Fruit fly (Drosophila melanogaster) whole organism: ENCODE measurements around the gene JMJD5.

Source experiments
- CG8478 ChIP-seq: fragments of >200 bp; optimal IDR thresholded peaks from 2 replicates; lab custom pipeline; 2018; ENCODE audit warnings: inconsistent platforms
- Dll ChIP-seq: fragments of >200 bp; optimal IDR thresholded peaks from 2 replicates; lab custom pipeline; 2017
- EcR ChIP-seq, 2 experiments: fragments of >200 bp; optimal IDR thresholded peaks; 2 replicates each; lab custom pipeline; 2017; ENCODE audit warnings: missing biosample characterization in 2 of 2, missing genetic modification characterization in 2 of 2, missing genetic modification reagents in 2 of 2
- pan ChIP-seq: fragments of >200 bp; optimal IDR thresholded peaks from 2 replicates; lab custom pipeline; 2017
- psq ChIP-seq: fragments of >200 bp; optimal IDR thresholded peaks from 2 replicates; lab custom pipeline; 2017
- usp ChIP-seq: fragments of >200 bp; optimal IDR thresholded peaks from 2 replicates; lab custom pipeline; 2017; ENCODE audit warnings: missing biosample characterization, missing genetic modification characterization, mixed read lengths

Gene JMJD5

dm6 chr3L:837552-838187, 3.5 kb downstream of the JMJD5 start, which contains the start of the genes CG13901 and CG13887:
Gene CG13901 (minus strand): TSS chr3L:837821.
Gene CG13887 (plus strand): TSS chr3L:837861.
- TF ChIP-seq pan (lab: Kevin White, UChicago) = no peak
- no peak for TF ChIP-seq usp (GFP tag; lab: Kevin White, UChicago)
- no peak for TF ChIP-seq psq (lab: Kevin White, UChicago)

DNA sequence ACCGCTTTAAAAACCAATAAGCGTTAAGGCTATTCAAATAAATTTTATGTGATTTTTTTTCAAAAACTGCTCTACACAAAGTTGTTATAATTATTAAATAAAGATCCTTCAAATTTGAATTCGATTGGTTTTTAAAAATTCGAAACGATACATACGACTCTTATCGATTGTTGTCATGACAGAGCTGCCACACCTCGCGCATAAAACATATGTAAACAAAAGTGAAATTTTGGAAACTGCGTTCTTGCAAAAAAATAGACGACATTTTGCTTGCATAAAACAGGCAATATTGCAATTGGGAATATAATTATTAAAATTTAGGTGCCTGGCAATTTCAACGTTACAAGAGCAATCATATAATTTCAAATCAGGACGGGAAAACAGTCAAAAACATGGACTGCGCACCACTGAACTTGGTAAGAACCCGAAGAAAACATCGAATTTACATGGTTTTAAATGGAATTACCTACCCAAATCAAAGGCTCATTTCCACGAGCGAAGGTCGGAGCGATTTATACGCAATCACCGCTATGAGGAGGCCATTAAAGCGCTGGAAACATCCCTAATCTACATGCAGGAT, 5.6 kb downstream of the JMJD5 start, which contains the start of gene CG42554:
Gene CG42554, plus strand, starts transcription at position 229 of the 580 bp plus-strand sequence.
- TF ChIP-seq Dll (no peak), EcR (GFP tag; optimal IDR thresholded peaks at IDR 0.05; lab: Kevin White, UChicago) (no peak), CG8478 (lab: Kevin White, UChicago) (no peak), psq (lab: Kevin White, UChicago) (no peak), usp (GFP tag; lab: Kevin White, UChicago) (no peak), pan (lab: Kevin White, UChicago) (no peak)

- TF ChIP-seq EcR (GFP tag; optimal IDR thresholded peaks at IDR 0.05; lab: Kevin White, UChicago) (no peak), Dll (no peak), pan (lab: Kevin White, UChicago) (no peak), usp (GFP tag; lab: Kevin White, UChicago) (no peak), CG8478 (lab: Kevin White, UChicago) (no peak), psq (lab: Kevin White, UChicago) (no peak)
Measured at dm6 chr3L:833878-834277, 7.3 kb downstream of the JMJD5 start, which contains the start of gene CG42553. Gene CG42553 (plus strand): TSS chr3L:834093.

DNA sequence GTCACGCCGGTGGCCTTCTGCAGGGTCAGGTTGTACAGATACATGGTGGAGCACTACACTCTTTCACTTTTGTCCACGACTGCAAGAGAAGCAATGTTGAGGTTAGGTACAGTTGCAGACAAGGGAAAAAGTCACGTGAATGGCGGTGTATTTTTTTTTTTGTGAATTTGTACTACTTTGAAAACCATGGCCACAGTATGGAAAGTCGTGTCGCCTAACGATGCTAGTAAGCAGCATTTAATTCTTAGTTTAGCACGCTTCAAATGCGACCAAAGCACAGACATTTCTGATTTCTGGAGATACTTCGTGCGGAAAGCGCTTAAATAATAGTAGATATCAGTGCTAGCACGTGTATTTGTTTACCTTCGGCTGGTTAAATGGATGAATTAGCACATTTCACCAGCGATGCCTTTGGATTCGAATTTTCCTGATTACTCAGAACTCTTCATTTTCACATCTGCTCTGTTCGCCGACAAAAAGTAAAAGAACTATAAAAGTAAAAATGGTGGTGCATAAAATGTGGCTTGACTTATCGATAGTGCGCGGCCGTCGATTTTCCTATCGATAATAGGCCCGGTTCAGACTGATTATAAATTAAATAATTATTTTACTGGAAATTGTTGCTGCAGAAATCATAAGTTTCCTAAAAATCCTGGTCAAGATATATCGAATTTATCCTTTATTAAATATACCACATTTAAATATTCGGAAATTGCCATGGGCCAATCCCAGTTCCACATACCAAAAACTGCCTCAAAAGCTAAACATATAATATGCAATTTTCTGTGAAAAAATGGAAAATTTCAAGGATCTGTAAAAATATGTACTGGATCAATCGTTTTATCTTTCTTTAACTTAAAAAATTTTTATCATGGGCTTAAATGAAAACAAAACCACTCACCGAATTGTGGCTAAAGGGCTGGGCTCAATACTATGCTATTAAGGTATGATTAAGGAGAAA, 8.0 kb downstream of the JMJD5 start, which contains the start of gene Sf3b3:
Gene Sf3b3, minus strand, starts transcription at position 489 of the 961 bp plus-strand sequence.
- TF ChIP-seq psq (lab: Kevin White, UChicago) (no peak), EcR (GFP tag; optimal IDR thresholded peaks at IDR 0.05; lab: Kevin White, UChicago) (no peak), CG8478 (lab: Kevin White, UChicago) (no peak), usp (GFP tag; lab: Kevin White, UChicago) (no peak)

DNA sequence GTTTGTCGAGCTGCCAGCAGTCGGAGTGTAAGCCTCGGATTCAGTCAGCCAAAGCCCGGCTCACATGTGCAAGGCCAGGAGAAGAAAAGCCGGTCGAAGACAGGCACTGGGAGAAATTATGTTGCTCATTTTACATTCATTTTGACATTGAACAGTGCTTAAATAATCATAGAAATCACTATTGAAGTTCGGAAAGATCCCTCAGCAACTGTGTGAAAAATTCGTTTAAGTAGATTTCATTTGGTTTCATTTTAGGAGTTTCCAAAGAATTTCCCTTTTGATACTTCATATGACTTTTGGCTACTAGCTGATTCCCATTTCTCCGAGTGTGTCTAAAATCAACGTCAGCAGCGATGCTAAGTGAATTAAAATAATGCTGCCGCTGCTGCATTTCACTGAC, 16.7 kb downstream of the JMJD5 start:
- TF ChIP-seq psq (lab: Kevin White, UChicago) (no peak), CG8478 (lab: Kevin White, UChicago) (no peak), usp (GFP tag; lab: Kevin White, UChicago) (no peak), Dll (no peak), pan (lab: Kevin White, UChicago) (no peak), EcR (GFP tag; optimal IDR thresholded peaks at IDR 0.05; lab: Kevin White, UChicago) (no peak)

DNA sequence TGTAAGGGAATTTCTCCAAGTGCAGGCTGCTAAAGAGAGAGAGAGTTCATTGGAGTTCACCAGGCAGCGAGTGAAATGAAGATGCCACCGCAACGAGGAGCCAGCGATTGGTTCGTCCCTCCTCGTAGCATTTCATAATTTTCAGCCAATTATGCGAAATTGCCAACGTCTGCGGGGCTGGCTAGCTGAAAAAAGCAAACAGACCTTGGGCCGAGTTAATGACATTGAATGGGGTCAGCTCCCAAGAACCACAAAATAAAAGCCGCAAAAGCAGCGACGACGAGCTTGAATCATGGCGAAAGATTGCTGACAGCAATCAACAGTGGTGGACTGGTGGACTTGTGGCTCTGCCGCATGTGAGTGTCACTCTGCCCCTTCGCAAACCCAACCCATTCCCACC, 17.6 kb downstream of the JMJD5 start:
- no peak for TF ChIP-seq Dll
- no peak for TF ChIP-seq usp (GFP tag; lab: Kevin White, UChicago)
- no peak for TF ChIP-seq pan (lab: Kevin White, UChicago)
- TF ChIP-seq psq (lab: Kevin White, UChicago) = no peak
- TF ChIP-seq CG8478 (lab: Kevin White, UChicago) = no peak
- no peak for TF ChIP-seq EcR (GFP tag; optimal IDR thresholded peaks at IDR 0.05; lab: Kevin White, UChicago)

DNA sequence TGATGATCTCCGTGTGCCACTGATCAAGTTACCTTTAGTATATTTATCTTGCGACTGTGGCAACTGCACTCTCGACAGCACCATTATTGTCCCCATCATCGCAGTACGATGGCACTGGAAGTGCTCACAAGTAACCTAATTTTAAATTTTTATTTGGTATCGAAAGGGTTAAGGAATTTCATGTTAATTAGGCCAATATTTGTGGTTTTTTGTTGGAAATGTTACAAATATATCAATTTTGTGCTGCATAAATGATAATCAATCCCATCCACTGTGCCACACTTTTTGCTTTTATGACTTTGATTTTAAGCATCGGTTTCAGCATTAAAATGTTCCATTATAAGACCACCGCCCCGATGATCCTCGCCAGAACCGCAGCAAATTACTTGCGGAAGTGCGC, 18.5 kb downstream of the JMJD5 start:
- TF ChIP-seq Dll = no peak
- no peak for TF ChIP-seq CG8478 (lab: Kevin White, UChicago)

- TF ChIP-seq Dll (no peak), EcR (GFP tag; optimal IDR thresholded peaks at IDR 0.05; lab: Kevin White, UChicago) (no peak), usp (GFP tag; lab: Kevin White, UChicago) (no peak), psq (lab: Kevin White, UChicago) (no peak), CG8478 (lab: Kevin White, UChicago) (no peak), pan (lab: Kevin White, UChicago) (no peak)
Measured at dm6 chr3L:821951-822350, 19.2 kb downstream of the JMJD5 start.

- TF ChIP-seq Dll (no peak), psq (lab: Kevin White, UChicago) (no peak), pan (lab: Kevin White, UChicago) (no peak), CG8478 (lab: Kevin White, UChicago) (no peak), EcR (GFP tag; optimal IDR thresholded peaks at IDR 0.05; lab: Kevin White, UChicago) (no peak), usp (GFP tag; lab: Kevin White, UChicago) (no peak)
Measured at dm6 chr3L:820975-821598, 20.1 kb downstream of the JMJD5 start.

DNA sequence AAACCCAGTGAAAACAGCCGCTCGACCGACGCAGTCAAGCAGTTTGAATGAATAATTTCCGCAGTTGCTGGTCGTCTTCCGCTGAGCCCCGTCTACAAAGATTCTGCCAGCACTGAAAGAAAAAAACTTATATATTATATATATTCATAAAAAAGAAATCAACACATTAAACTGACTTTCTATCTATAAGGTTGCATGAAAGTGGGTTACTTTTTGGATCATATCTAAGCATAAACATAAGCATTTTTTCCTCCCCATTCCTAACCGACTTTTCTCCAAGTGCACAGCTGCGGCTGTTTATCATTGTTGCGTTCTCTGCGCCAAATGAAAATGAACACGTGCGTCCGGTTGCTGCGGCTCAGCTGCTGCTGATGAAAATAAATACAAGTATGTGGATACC, 20.8 kb downstream of the JMJD5 start:
- TF ChIP-seq CG8478 (lab: Kevin White, UChicago) (no peak), usp (GFP tag; lab: Kevin White, UChicago) (no peak), Dll (no peak), psq (lab: Kevin White, UChicago) (no peak), pan (lab: Kevin White, UChicago) (no peak), EcR (GFP tag; optimal IDR thresholded peaks at IDR 0.05; lab: Kevin White, UChicago) (no peak)
